Worm (Caenorhabditis elegans) whole organism, dauer: ENCODE results near the gene F57B9.8.
"Not testable (repeated sequence)": the region's sequence is repeated elsewhere in the genome, so short reads cannot be mapped to it uniquely, and the experiment has no call there.

Experiments
- unc-62 ChIP-seq: sonication (generic microtip); optimal IDR thresholded peaks from 2 replicates; lab custom pipeline; 2017; ENCODE audit warnings: missing biosample characterization, missing genetic modification reagents, missing genetic modification characterization

The F57B9.8 gene

DNA sequence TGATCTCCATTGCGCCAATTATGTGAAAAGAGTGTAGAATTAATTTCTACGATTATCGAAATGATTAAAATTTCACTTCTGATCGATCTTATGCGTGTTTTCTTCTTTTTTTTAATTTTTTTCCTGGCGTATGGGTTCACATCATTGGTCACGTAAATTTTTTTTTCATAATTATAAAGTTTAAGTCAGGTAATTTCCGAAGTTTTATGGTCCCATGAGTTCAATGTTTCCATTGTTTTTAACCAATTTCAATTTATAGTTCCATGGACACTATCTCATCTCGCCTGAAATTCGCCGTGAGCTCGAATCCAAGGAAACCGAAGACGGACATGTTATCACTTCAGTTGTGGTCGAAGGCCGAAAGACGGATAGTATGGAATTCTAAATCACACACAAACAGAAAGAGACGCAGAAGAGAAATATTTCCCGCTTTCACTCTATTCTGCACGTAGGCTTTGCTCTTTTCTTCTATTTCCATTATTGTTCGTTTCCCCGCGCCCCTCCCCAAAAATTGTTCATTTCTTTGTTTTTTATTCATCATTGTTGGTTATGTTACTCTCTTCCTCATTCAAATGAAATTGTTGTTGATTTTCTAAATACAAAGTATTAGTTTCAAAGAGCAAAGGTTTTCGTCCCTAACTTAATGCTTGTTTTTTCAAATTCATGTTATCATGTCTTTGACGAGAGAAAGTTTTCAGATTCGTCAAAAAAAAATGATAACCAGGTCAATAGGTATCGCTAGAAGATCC, at the start of gene F57B9.8, which contains the start of gene coq-2:
F57B9.8 (minus strand) TSS at position 51 of the 749 bp plus-strand sequence.
coq-2 (plus strand) TSS at position 699 of the 749 bp plus-strand sequence.
- TF ChIP-seq unc-62 (GFP tag; lab: Kevin White, UChicago), result no peak

DNA sequence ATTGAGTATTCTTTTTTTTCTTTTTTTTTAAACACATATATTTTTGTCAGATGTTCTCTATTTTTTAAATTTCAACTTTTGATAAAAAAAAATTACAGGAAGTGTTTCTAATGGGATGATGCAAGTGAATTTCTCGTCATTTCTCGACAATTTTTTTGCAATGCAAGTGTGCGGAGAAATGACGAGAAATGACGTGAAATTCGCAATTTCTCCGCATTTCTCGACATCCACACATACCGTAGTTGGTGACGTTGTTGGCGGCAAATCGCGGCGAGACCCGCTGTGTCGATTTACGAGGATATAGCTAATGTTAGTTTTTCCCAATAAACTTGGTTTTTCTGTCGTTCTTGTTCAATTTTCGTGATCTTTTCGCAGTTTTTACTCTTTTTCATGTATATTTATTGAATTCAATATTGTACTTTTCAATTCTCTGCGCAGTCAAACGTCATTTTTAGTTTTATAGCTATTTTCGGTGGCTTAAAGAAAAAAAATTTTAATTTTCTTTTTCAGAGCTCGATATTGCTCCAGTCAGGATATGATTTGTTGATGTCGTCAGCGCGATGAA, 47.0 kb upstream of the F57B9.8 start, which contains the start of gene F31E3.6:
F31E3.6 (plus strand) TSS at position 93 of the 565 bp plus-strand sequence.
- not testable (repeated sequence) for TF ChIP-seq unc-62 (GFP tag; lab: Kevin White, UChicago)

DNA sequence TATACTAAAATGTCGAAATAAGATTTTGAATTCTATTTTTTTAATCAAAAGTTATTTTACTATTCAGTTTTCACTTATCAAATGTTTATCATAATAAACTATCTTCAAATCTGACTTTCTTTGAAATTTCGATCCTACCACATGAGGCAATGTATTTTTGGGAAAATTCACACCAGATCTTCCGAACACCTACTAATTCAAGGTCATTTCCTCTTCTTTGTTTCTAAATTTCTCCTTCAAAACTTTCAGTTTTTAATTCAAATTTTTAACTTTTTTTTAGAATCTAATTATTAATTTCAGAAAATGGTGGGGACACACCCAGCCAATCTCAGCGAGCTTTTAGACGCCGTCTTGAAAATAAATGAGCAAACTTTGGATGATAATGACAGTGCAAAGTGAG, 44.5 kb upstream of the F57B9.8 start, which contains the start of gene ceh-20:
ceh-20 (plus strand) TSS at position 301 of the 400 bp plus-strand sequence.
- TF ChIP-seq unc-62 (GFP tag; lab: Kevin White, UChicago), result no peak

DNA sequence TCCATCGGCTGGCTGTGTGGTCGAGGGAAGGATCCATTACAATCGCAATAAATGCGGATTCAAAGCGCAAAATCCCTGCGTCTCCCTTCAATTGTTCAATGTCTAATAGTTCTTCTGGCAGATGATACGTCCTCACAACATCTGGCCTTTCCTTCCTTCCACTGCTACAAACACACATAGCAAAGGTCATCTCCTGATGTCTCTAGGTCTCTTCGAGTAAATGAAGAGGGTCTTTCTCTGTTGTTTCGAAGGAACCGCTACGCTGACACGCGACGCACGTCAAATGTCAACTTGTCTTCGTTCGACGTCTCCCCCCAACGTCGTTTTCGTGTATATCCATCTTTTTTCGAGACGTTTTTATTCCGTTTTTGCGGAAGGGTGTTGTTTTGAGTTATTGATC, 43.8 kb upstream of the F57B9.8 start:
- TF ChIP-seq unc-62 (GFP tag; lab: Kevin White, UChicago), result no peak

DNA sequence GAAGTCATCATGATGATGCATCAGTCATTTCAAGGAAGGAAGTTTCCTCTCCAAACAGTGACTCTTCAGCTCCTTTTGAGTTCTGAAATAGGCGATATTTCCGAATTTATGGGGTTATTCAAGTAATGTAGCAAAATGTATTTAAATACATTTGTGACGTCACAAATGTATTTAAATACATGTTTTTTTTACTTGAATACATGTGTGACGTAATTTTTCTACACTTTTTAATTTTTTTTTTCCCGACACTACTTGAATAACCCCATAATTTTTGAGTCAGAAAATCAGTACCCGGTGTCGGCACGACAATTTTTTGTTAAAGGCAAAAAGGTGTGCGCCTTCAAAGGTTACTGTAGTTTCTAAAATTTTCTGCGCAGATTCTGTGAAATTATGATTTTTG, 39.8 kb upstream of the F57B9.8 start:
- no peak for TF ChIP-seq unc-62 (GFP tag; lab: Kevin White, UChicago)

DNA sequence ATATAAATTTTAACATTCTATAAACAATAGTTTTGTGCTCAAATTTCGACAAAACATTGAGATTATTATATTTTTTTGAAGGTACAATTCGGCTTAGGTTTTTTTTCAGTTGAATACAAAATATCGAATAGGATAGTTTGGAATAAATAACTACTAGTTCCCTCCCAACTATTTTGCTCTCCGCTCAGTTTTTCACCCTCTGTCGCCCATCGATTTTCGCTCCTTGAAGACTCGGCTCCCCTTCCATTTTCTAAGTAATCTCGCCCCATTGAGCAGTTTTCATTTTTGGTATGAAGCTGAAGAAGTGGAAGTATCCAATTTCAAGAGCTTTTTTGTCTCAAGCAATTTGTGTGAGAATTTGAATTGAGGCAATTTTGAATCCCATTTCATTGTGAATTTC, 38.6 kb upstream of the F57B9.8 start, which contains the start of gene F31E3.2:
F31E3.2 (plus strand) TSS at position 301 of the 400 bp plus-strand sequence.
- TF ChIP-seq unc-62 (GFP tag; lab: Kevin White, UChicago), result no peak

DNA sequence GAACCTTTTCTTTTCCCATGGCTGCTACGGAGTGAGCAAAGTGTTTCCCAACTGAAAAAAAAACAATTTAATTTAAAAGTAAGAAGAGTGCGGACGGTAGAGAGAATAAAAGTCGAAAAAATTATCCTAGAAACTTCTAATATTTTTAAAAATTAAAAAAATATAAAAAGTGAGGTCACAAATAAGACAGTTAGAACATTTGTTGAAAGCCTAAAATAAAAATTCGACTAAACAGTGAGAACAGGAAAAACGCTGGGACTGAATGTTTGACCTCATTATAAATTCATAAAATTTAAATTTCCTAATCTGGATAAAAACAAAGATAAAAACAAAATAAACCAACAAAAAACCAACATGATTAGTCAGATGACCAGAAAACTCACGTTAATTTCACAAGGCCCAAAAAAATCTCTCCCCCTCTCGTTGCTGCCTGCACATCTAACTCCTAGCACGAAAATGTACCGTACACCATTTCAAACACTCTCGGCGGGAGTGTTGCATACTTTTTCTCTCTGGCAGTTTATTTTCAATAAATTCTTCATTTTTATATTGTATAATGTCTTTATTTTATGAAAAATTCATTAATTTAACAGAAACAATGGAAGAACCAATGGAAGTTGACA, 36.7 kb upstream of the F57B9.8 start, which contains the start of the genes eef-1A.1 and rfc-4:
eef-1A.1 (minus strand) TSS at position 51 of the 623 bp plus-strand sequence.
rfc-4 (plus strand) TSS at position 592 of the 623 bp plus-strand sequence.
- TF ChIP-seq unc-62 (GFP tag; lab: Kevin White, UChicago), result no peak

DNA sequence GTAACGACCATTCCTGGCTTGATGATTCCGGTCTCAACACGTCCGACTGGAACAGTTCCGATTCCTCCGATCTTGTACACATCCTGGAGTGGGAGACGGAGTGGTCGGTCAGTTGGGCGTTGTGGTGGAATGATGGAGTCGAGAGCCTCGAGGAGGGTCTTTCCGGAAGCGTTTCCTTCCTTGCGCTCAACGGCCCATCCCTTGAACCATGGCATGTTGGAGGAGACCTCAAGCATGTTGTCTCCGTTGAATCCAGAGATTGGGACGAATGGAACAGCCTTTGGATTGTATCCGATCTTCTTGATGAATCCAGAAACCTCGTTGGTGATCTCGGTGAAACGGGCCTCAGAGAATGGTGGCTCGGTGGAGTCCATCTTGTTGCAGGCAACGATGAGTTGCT, 35.6 kb upstream of the F57B9.8 start:
- TF ChIP-seq unc-62 (GFP tag; lab: Kevin White, UChicago), result no peak

DNA sequence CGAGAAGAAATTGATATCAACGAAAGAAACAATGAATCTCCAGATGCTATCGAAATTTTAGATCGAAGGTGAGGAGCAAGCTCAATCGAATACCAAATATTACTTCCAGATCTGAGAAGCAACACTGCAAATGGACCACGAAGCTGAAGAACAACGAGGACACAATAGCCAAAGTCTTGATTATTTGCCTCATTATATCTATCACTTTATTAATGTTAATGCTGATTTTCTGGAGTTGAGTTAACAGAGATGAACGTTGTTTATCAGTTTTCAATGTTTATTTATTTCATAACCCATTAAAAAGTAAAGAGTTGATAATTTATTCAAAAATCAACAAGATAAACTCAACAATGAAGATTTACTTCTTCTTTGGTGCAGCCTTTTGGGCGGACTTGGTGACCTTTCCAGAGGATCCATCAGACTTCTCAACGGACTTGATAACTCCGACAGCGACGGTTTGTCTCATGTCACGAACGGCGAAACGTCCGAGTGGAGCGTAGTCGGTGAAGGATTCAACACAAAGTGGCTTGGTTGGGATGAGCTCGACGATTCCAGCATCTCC, 34.7 kb upstream of the F57B9.8 start:
- TF ChIP-seq unc-62 (GFP tag; lab: Kevin White, UChicago), result no peak

DNA sequence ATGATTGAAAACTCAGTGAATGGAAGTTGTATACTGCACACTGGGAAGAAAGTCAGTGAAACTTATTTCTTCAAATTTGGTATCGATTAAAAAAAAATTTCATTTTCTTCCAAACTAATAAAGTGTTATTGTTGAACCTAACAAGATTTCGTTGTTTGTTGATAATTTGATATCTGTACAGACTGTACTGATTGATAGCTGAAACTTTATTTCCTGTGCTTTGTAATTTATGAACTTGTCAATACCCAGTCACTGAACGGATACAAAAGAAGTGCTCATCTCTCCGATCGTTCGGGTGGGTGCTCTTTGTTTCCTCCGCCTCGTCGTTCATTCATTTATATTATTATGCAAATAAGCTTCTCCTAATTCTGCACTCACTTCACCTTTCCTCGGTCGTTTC, 34.0 kb upstream of the F57B9.8 start, which contains the start of gene F31E3.12:
F31E3.12 (plus strand) TSS at position 301 of the 400 bp plus-strand sequence.
- no peak for TF ChIP-seq unc-62 (GFP tag; lab: Kevin White, UChicago)

DNA sequence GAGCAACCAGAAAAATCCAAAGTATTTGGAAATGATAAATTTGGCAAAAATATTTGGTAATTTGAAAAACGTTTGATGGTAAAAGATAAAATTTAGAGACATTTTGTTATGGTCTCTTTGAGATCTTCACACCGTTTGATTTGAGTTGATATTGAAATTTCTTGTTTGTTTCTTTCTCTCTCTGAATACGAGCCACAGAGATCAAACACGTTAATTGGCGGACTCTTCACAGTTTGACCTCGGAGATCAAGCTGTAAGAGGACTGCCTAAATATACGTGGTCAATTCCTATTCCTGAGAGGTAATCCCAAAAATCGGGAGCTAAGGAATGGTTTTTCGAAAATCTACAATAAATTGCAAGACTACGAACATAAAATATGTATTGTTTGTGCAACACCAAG, 33.5 kb upstream of the F57B9.8 start:
- TF ChIP-seq unc-62 (GFP tag; lab: Kevin White, UChicago), result no peak

DNA sequence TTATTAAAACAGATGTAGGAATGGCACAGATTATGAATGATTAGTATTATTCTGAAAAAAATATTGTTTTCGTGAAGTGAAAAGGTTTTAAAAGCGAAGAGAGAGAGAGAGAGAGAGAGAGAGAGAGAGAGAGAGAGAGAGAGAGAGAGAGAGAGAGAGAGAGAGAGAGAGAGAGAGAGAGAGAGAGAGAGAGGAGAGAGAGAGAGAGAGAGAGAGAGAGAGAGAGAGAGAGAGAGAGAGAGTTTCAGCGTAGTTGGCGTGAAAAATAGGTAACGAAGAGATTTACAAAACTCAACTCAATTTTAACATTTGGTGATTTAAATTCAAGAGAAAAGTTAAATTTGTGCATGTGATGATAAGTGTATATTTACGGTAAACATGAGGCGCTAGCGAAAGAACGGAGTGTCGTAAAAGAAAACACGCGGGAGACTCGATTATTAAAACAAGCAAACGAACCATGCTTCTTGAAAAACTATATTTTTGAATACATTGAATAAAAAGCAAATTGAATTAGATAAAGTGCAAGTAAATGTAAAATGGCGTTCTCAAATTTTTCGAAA, 33.0 kb upstream of the F57B9.8 start, which contains the start of gene panl-2:
panl-2 (minus strand) TSS at position 51 of the 560 bp plus-strand sequence.
- no peak for TF ChIP-seq unc-62 (GFP tag; lab: Kevin White, UChicago)

DNA sequence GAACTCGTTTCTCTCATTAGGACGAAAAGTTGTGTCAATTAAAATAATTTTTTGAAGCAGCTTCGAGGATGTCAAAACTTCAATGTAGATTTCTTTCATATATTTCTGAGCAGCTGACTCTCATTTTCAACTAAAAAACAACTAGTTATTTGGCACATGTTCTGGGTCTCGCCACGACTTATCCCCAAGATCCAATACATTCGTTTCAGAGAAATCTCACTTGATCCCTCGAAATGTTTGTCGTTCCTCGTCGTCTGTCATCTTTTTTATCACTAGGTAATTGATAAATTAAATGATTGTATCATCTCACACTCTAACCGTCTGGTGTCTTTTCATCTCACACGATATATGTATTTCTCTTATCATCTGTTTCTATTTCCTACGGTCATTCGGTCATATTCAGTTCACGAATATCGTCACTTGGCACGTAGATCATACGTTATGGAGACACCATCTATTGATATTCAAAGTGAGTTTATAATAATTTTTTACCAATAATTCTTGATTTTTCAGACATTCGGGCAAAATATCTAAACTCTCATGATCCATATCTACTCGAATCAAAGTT, 26.9 kb upstream of the F57B9.8 start, which contains the start of the genes rpn-6.1 and F57B9.1:
rpn-6.1 (minus strand) TSS at position 65 of the 568 bp plus-strand sequence.
F57B9.1 (plus strand) TSS at position 154 of the 568 bp plus-strand sequence.
- TF ChIP-seq unc-62 (GFP tag; lab: Kevin White, UChicago), result no peak

DNA sequence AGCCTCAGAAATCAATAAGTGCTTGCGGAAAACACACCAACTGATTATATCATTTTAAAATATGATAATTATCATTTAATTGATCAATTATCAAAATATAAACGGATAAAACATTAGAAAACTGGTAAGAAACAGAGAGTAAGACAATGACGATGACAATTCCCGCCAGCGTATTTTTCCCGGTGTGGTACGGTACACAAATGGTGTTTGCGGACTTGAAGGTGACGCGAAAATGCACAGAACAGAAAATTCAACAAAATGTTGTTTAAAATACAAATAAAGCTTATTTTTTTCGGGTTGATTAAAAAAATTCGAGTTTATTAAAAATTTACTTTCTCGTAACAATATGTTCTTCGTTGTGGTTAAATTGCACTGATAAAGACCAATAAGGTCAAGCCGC, 26.0 kb upstream of the F57B9.8 start:
- TF ChIP-seq unc-62 (GFP tag; lab: Kevin White, UChicago), result no peak
